Worm (Caenorhabditis elegans) whole organism, early embryonic: ENCODE results near the gene sec-5.

Experiments
- F13C5.2 ChIP-seq: sonication (generic microtip); optimal IDR thresholded peaks from 2 replicates; lab custom pipeline; 2017; ENCODE audit warnings: mild to moderate bottlenecking, missing genetic modification characterization, inconsistent platforms, missing compliant biosample characterization
- ceh-36 ChIP-seq: sonication (generic microtip); optimal IDR thresholded peaks from 2 replicates; lab custom pipeline; 2016; ENCODE audit warnings: missing genetic modification characterization, inconsistent platforms, missing compliant biosample characterization
- scrt-1 ChIP-seq: fragments of 200-800 bp; sonication (Bioruptor generic); IDR thresholded peaks from 2 replicates; pipeline ENCODE4 v1.3.6; 2022; ENCODE audit warnings: missing genetic modification characterization, missing compliant biosample characterization
- tbx-37 ChIP-seq: fragments of 200-800 bp; sonication (Bioruptor generic); conservative IDR thresholded peaks from 2 replicates; pipeline ENCODE4 v1.3.6; 2022; ENCODE audit warnings: missing genetic modification reagents, missing genetic modification characterization, missing compliant biosample characterization

ce11 chrII:9196325-9196724 lies 19.4 kb upstream of the sec-5 start:
- TF ChIP-seq ceh-36 (tag; lab: Kevin White, UChicago) (no peak), tbx-37 (GFP tag; lab: Robert Waterston, UW) (no peak), F13C5.2 (tag; lab: Kevin White, UChicago) (no peak), scrt-1 (GFP tag; lab: Robert Waterston, UW) (no peak)
